Worm (Caenorhabditis elegans): ENCODE results near the gene vps-37.

The vps-37 gene

ce11 chrV:5587955-5588354 is 4.5 kb upstream of the vps-37 start (continued):
- TF ChIP-seq nhr-25 (tag; optimal IDR thresholded peaks at IDR 0.05; ENCODE audit: borderline replicate concordance, insufficient read depth) (no peak), hif-1 (tag; optimal IDR thresholded peaks at IDR 0.05) (no peak), egl-43 (GFP tag; IDR thresholded peaks at IDR 0.05) (no peak), mxl-2 (GFP tag; conservative IDR thresholded peaks at IDR 0.05) (no peak), nhr-6 (tag; optimal IDR thresholded peaks at IDR 0.05) (no peak), rbr-2 (tag; optimal IDR thresholded peaks at IDR 0.05) (no peak), lsy-2 (tag; optimal IDR thresholded peaks at IDR 0.05) (no peak), spr-1 (tag; optimal IDR thresholded peaks at IDR 0.05) (no peak), F37D6.2 (tag; optimal IDR thresholded peaks at IDR 0.05) (no peak), lin-1 (GFP tag; IDR thresholded peaks at IDR 0.05) (no peak), Y48G9A.11 (GFP tag; IDR thresholded peaks at IDR 0.05) (peak; percentile 47; the same call in 1 of the 2 replicates), nhr-48 (tag; optimal IDR thresholded peaks at IDR 0.05) (no peak), skn-1 (tag; optimal IDR thresholded peaks at IDR 0.05) (no peak), lin-15B (tag; optimal IDR thresholded peaks at IDR 0.05) (no peak), R02D3.7 (tag; optimal IDR thresholded peaks at IDR 0.05) (no peak), mxl-3 (GFP tag; optimal IDR thresholded peaks at IDR 0.05) (no peak), fos-1 (tag; optimal IDR thresholded peaks at IDR 0.05) (no peak), aly-2 (tag; optimal IDR thresholded peaks at IDR 0.05) (no peak), ceh-20 (GFP tag; IDR thresholded peaks at IDR 0.05) (no peak)

ce11 chrV:5591887-5592286 is 613 bp upstream of the vps-37 start:
- TF ChIP-seq dmd-8 (GFP tag; IDR thresholded peaks at IDR 0.05), result peak; percentile 86
- TF ChIP-seq D1046.2 (GFP tag; IDR thresholded peaks at IDR 0.05), result peak; percentile 87; the same call in 1 of the 2 replicates
- TF ChIP-seq daf-19 (GFP tag; conservative IDR thresholded peaks at IDR 0.05), result peak; percentile 88
- TF ChIP-seq ctbp-1 (GFP tag; IDR thresholded peaks at IDR 0.05), result peak; percentile 68
- no peak for TF ChIP-seq ceh-62 (tag; optimal IDR thresholded peaks at IDR 0.05)
- TF ChIP-seq snpc-1.2 (GFP tag; IDR thresholded peaks at IDR 0.05), result peak; percentile 87
- no peak for TF ChIP-seq nhr-6 (tag; optimal IDR thresholded peaks at IDR 0.05)
- peak; percentile 72 for TF ChIP-seq lin-38 (GFP tag; IDR thresholded peaks at IDR 0.05)
- TF ChIP-seq F26F4.8 (GFP tag; conservative IDR thresholded peaks at IDR 0.05), result peak; percentile 76
- TF ChIP-seq nhr-41 (GFP tag; IDR thresholded peaks at IDR 0.05), result 0 out of 2 replicates have a peak, but pooled peaks have one; percentile 37
- TF ChIP-seq vab-7 (GFP tag; IDR thresholded peaks at IDR 0.05), result peak; percentile 78
- TF ChIP-seq duxl-1 (tag; optimal IDR thresholded peaks at IDR 0.05; ENCODE audit: poor library complexity), result peak; percentile 51
- TF ChIP-seq skn-1 (tag; optimal IDR thresholded peaks at IDR 0.05), result no peak
- peak; percentile 47; the same call in 1 of the 2 replicates for TF ChIP-seq tra-1 (GFP tag; IDR thresholded peaks at IDR 0.05)
- TF ChIP-seq ceh-82 (tag; optimal IDR thresholded peaks at IDR 0.05), result no peak
- 0 out of 2 replicates have a peak, but pooled peaks have one; percentile 25 for TF ChIP-seq php-3 (GFP tag; IDR thresholded peaks at IDR 0.05)
- TF ChIP-seq cey-2 (tag; optimal IDR thresholded peaks at IDR 0.05; ENCODE audit: borderline replicate concordance, insufficient read depth), result no peak
- TF ChIP-seq lim-7 (GFP tag; IDR thresholded peaks at IDR 0.05), result peak; percentile 99
- no peak for TF ChIP-seq nhr-25 (tag; optimal IDR thresholded peaks at IDR 0.05; ENCODE audit: borderline replicate concordance, insufficient read depth)
- peak; percentile 78 for TF ChIP-seq Y48G9A.11 (GFP tag; IDR thresholded peaks at IDR 0.05)
- TF ChIP-seq lsy-2 (tag; optimal IDR thresholded peaks at IDR 0.05), result no peak
- TF ChIP-seq nhr-42 (GFP tag; IDR thresholded peaks at IDR 0.05), result no peak
- peak; percentile 93 for TF ChIP-seq Y75B8A.6 (GFP tag; IDR thresholded peaks at IDR 0.05)
- peak; percentile 70 for TF ChIP-seq F49E8.2 (tag; optimal IDR thresholded peaks at IDR 0.05; ENCODE audit: borderline replicate concordance)
- TF ChIP-seq hmg-1.1 (GFP tag; IDR thresholded peaks at IDR 0.05), result no peak
- no peak for TF ChIP-seq fkh-10 (GFP tag; optimal IDR thresholded peaks at IDR 0.05)
- TF ChIP-seq dmd-9 (GFP tag; IDR thresholded peaks at IDR 0.05), result no peak
- no peak for TF ChIP-seq mdt-29 (GFP tag; IDR thresholded peaks at IDR 0.05)
- peak; percentile 94 for TF ChIP-seq arid-1 (GFP tag; conservative IDR thresholded peaks at IDR 0.05)
- peak; percentile 69; the same call in 1 of the 2 replicates for TF ChIP-seq egl-43 (GFP tag; IDR thresholded peaks at IDR 0.05)
- 0 out of 2 replicates have a peak, but pooled peaks have one; percentile 21 for TF ChIP-seq madf-9 (GFP tag; conservative IDR thresholded peaks at IDR 0.05)
- peak in 1 of 2 experiments; percentile 27 for TF ChIP-seq daf-16 (GFP tag; optimal IDR thresholded peaks at IDR 0.05)
- no peak for TF ChIP-seq daf-16 (tag; optimal IDR thresholded peaks at IDR 0.05)
- TF ChIP-seq Y5F2A.4 (GFP tag; optimal IDR thresholded peaks at IDR 0.05), result peak; percentile 42
- peak; percentile 77 for TF ChIP-seq lin-1 (GFP tag; IDR thresholded peaks at IDR 0.05)
- TF ChIP-seq R02D3.7 (tag; optimal IDR thresholded peaks at IDR 0.05), result no peak
- no peak for TF ChIP-seq hlh-11 (tag; optimal IDR thresholded peaks at IDR 0.05)

Data from whole organism, L4 larva.